Worm (Caenorhabditis elegans): ENCODE data around the gene spe-26.

Gene spe-26

DNA sequence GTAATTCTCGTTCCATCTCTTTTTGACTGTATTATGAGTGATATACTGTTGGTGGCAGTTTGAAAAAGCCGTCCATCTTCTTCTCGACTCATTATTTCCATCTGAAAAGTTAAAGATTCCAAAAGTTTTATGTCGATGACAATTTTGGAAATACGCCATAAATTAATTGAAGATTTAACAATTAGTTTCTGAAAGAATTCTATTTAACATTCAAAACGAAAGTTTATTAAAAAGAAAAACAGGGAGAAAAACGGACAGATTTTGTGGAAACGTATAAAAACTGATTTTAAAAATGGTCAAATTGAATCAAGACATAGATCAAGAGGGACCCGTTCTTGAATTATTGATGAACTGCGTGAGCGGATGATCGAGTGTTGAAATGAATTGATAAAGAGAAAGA lies 22.1 kb upstream of the spe-26 start, which contains the start of gene R10H10.7:
R10H10.7 (minus strand) TSS at position 101 of the 400 bp plus-strand sequence.
- TF ChIP-seq F22D6.2 (tag; optimal IDR thresholded peaks at IDR 0.05) (no peak), hlh-12 (tag; optimal IDR thresholded peaks at IDR 0.05) (no peak), F23B12.7 (tag; optimal IDR thresholded peaks at IDR 0.05; ENCODE audit: insufficient read depth) (no peak), repo-1 (tag; optimal IDR thresholded peaks at IDR 0.05) (no peak), ama-1 (optimal IDR thresholded peaks at IDR 0.05) (no peak), ama-1 (GFP tag; optimal IDR thresholded peaks at IDR 0.05) (no peak)

DNA sequence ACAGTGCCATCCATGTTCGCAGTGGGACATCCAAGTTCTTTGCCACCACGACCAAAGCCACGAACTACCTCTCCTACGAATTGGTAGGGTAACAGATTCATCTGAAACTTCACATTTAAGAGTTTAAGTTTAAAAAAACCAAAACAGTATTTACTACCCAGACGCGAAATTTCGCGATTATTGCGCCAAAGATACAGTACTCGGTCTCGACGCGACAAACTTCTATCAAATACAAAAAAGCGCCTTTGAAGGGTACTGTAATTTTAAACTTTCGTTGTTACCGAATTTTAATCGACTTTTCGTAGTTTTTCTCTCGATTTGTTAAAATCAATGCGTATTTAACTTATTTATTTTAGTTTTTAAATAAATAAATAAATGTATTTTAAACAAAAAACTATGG lies 17.6 kb upstream of the spe-26 start, which contains the start of gene rfk-1:
rfk-1 (minus strand) TSS at position 101 of the 400 bp plus-strand sequence.
- TF ChIP-seq ccch-3 (GFP tag; optimal IDR thresholded peaks at IDR 0.05), result no peak
- no peak for TF ChIP-seq pbrm-1 (GFP tag; IDR thresholded peaks at IDR 0.05)
- no peak for TF ChIP-seq T26A5.8 (tag; optimal IDR thresholded peaks at IDR 0.05)
- TF ChIP-seq zim-3 (tag; optimal IDR thresholded peaks at IDR 0.05), result no peak
- TF ChIP-seq madf-6 (GFP tag; IDR thresholded peaks at IDR 0.05), result no peak
- no peak for TF ChIP-seq B0336.3 (GFP tag; IDR thresholded peaks at IDR 0.05)
- TF ChIP-seq nhr-179 (tag; optimal IDR thresholded peaks at IDR 0.05), result no peak
- no peak for TF ChIP-seq K12H6.12 (tag; optimal IDR thresholded peaks at IDR 0.05)
- TF ChIP-seq lsy-27 (tag; optimal IDR thresholded peaks at IDR 0.05; ENCODE audit: borderline replicate concordance, insufficient read depth), result no peak
- TF ChIP-seq nhr-120 (GFP tag; IDR thresholded peaks at IDR 0.05), result no peak
- TF ChIP-seq sptf-2 (GFP tag; optimal IDR thresholded peaks at IDR 0.05), result no peak
- TF ChIP-seq egl-44 (GFP tag; IDR thresholded peaks at IDR 0.05), result no peak
- TF ChIP-seq B0261.1 (tag; optimal IDR thresholded peaks at IDR 0.05), result no peak
- no peak for TF ChIP-seq F23B12.7 (tag; optimal IDR thresholded peaks at IDR 0.05; ENCODE audit: insufficient read depth)
- no peak for TF ChIP-seq efl-1 (GFP tag; optimal IDR thresholded peaks at IDR 0.05)

DNA sequence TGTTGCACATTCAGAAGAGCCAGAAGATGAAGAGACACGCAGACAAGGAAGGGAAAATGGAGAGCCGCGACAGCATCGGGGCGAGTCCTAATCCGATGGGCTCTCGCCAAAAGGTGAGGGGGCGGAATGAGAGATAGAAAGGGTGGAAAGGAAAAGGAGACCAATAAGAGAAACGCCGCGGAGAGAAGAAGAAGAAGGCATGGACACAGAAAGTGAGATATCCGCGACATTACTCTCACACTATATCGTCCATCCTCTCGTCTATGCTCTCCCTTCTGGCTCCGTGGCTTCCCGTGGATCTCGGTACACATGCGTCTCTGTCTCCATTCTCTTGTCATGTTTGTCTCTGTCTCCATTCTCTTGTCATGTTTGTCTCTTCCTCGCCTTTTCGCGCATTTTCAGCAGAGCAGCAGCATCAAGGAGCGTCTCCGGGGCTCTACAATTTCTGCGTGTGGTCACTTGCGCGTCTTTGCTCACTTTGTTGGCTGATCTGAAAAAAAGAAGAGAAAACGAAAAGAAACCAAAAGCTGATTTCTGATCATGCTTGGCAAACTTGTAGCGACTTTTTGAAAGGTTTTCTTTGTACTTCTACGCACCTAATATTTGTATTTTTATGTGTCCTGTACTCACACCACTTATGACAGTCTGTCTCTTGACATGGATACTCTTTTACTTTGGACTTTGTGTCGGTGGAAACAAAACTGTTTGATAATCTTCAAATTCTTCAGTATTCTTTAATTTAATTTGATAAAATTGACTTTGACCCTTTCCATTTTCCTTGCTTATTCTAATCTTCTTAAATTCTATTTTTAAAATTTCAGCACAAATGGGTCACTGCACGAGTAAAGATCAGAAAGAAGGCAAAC lies 11.7 kb upstream of the spe-26 start, which contains the start of gene gpa-7:
gpa-7 (plus strand) TSS at position 816 of the 866 bp plus-strand sequence.
- peak; percentile 19 for TF ChIP-seq attf-5 (GFP tag; optimal IDR thresholded peaks at IDR 0.05)
- peak; percentile 54 for TF ChIP-seq lin-40 (tag; optimal IDR thresholded peaks at IDR 0.05)
- peak; percentile 8; the same call in 1 of the 2 replicates for TF ChIP-seq pbrm-1 (GFP tag; IDR thresholded peaks at IDR 0.05)
- no peak for TF ChIP-seq cebp-1 (GFP tag; IDR thresholded peaks at IDR 0.05)
- peak; percentile 41 for TF ChIP-seq cebp-1 (tag; optimal IDR thresholded peaks at IDR 0.05)
- no peak for TF ChIP-seq F57A8.1 (GFP tag; optimal IDR thresholded peaks at IDR 0.05)
- TF ChIP-seq Y56A3A.18 (GFP tag; IDR thresholded peaks at IDR 0.05), result no peak
- TF ChIP-seq egrh-3 (GFP tag; IDR thresholded peaks at IDR 0.05), result no peak
- no peak; the same call in none of the 2 replicates for TF ChIP-seq zfh-2 (GFP tag; conservative IDR thresholded peaks at IDR 0.05)
- TF ChIP-seq mxl-1 (tag; optimal IDR thresholded peaks at IDR 0.05), result no peak
- 0 out of 2 replicates have a peak, but pooled peaks have one; percentile 47 for TF ChIP-seq egl-18 (GFP tag; IDR thresholded peaks at IDR 0.05)
- no peak for TF ChIP-seq madf-8 (GFP tag; conservative IDR thresholded peaks at IDR 0.05)
- TF ChIP-seq die-1 (tag; optimal IDR thresholded peaks at IDR 0.05), result peak; percentile 13
- peak in 1 of 3 experiments; percentile 70 for TF ChIP-seq lin-35 (GFP tag; optimal IDR thresholded peaks at IDR 0.05)
- TF ChIP-seq egl-44 (GFP tag; IDR thresholded peaks at IDR 0.05), result no peak
- peak; percentile 76 for TF ChIP-seq K12H6.12 (tag; optimal IDR thresholded peaks at IDR 0.05)
- TF ChIP-seq hmg-1.2 (GFP tag; IDR thresholded peaks at IDR 0.05), result peak; percentile 59; the same call in 1 of the 2 replicates
- TF ChIP-seq chd-7 (tag; optimal IDR thresholded peaks at IDR 0.05), result peak; percentile 71
- no peak for TF ChIP-seq ceh-91 (GFP tag; IDR thresholded peaks at IDR 0.05)
- 0 out of 2 replicates have a peak, but pooled peaks have one; percentile 9 for TF ChIP-seq rcor-1 (GFP tag; IDR thresholded peaks at IDR 0.05)
- TF ChIP-seq ZK185.1 (tag; optimal IDR thresholded peaks at IDR 0.05; ENCODE audit: poor library complexity, severe bottlenecking), result peak; percentile 10
- TF ChIP-seq somi-1 (GFP tag; optimal IDR thresholded peaks at IDR 0.05), result peak; percentile 58
